Fruit fly (Drosophila melanogaster) whole organism, embryonic: ENCODE measurements around the gene Sc2.

ENCODE experiments used
- Atf6 ChIP-seq: fragments of 200-800 bp; sonication (Bioruptor generic); IDR thresholded peaks from 2 replicates; pipeline ENCODE4 v1.3.6; 2022; ENCODE audit warnings: missing biosample characterization, missing genetic modification characterization
- Awh ChIP-seq: fragments of 200-800 bp; sonication (Bioruptor generic); IDR thresholded peaks from 2 replicates; pipeline ENCODE4, ENCODE4 v1.3.6; 2022; ENCODE audit warnings: missing biosample characterization, missing genetic modification characterization
- CG11247 ChIP-seq: fragments of 200-800 bp; sonication (Bioruptor generic); IDR thresholded peaks from 2 replicates; pipeline ENCODE4 v1.3.6; 2022; ENCODE audit warnings: missing biosample characterization, missing genetic modification characterization
- CG12744 ChIP-seq: fragments of 200-800 bp; sonication (Bioruptor generic); optimal IDR thresholded peaks from 2 replicates; lab custom pipeline; 2016; ENCODE audit warnings: missing biosample characterization, missing genetic modification characterization
- CG13894 ChIP-seq: fragments of 200-800 bp; sonication (Bioruptor generic); optimal IDR thresholded peaks from 3 replicates; lab custom pipeline; 2018; ENCODE audit warnings: missing biosample characterization, mild to moderate bottlenecking, missing genetic modification characterization, moderate library complexity
- CG14710 ChIP-seq: fragments of 200-800 bp; sonication (Bioruptor generic); optimal IDR thresholded peaks from 3 replicates; lab custom pipeline; 2019; ENCODE audit warnings: missing biosample characterization, mild to moderate bottlenecking, missing genetic modification characterization, moderate library complexity
- CG1529 ChIP-seq: fragments of 200-800 bp; sonication (Bioruptor generic); optimal IDR thresholded peaks from 3 replicates; lab custom pipeline; 2018; ENCODE audit warnings: missing biosample characterization, missing genetic modification characterization
- CG15479 ChIP-seq: fragments of 200-800 bp; sonication (Bioruptor generic); optimal IDR thresholded peaks from 3 replicates; lab custom pipeline; 2019; ENCODE audit warnings: missing biosample characterization, mild to moderate bottlenecking, missing genetic modification characterization, moderate library complexity
- CG15601 ChIP-seq: fragments of 200-800 bp; sonication (Bioruptor generic); optimal IDR thresholded peaks from 3 replicates; lab custom pipeline; 2019; ENCODE audit warnings: missing biosample characterization, mild to moderate bottlenecking, missing genetic modification characterization, moderate library complexity
- CG17829 ChIP-seq: fragments of 200-800 bp; optimal IDR thresholded peaks from 2 replicates; lab custom pipeline; 2019; ENCODE audit warnings: missing biosample characterization, mild to moderate bottlenecking, missing genetic modification characterization, moderate library complexity
- CG2116 ChIP-seq: fragments of 200-800 bp; sonication (Bioruptor generic); optimal IDR thresholded peaks from 3 replicates; lab custom pipeline; 2018; ENCODE audit warnings: missing biosample characterization, mild to moderate bottlenecking, missing genetic modification characterization
- CG2120 ChIP-seq: fragments of 200-800 bp; sonication (Bioruptor generic); optimal IDR thresholded peaks from 3 replicates; lab custom pipeline; 2016; ENCODE audit warnings: missing biosample characterization, missing genetic modification characterization
- CG2129 ChIP-seq: fragments of 200-800 bp; sonication (Bioruptor generic); IDR thresholded peaks from 2 replicates; pipeline ENCODE4 v1.3.6; 2022; ENCODE audit warnings: missing biosample characterization, missing genetic modification characterization; ENCODE audit not compliant: partially characterized antibody
- CG30403 ChIP-seq: fragments of 200-800 bp; sonication (Bioruptor generic); optimal IDR thresholded peaks from 3 replicates; lab custom pipeline; 2016; ENCODE audit warnings: missing biosample characterization, missing genetic modification characterization
- CG32767 ChIP-seq: fragments of 200-800 bp; sonication (Bioruptor generic); IDR thresholded peaks from 2 replicates; pipeline ENCODE4 v1.3.6; 2022; ENCODE audit warnings: missing biosample characterization, missing genetic modification characterization
- CG32772 ChIP-seq: fragments of 200-800 bp; sonication (Bioruptor generic); IDR thresholded peaks from 2 replicates; pipeline ENCODE4 v1.3.6; 2022; ENCODE audit warnings: missing biosample characterization, missing genetic modification characterization
- CG33557 ChIP-seq: fragments of 200-800 bp; sonication (Bioruptor generic); optimal IDR thresholded peaks from 2 replicates; lab custom pipeline; 2019; ENCODE audit warnings: missing biosample characterization, mild to moderate bottlenecking, missing genetic modification characterization, moderate library complexity
- CG6683 ChIP-seq: fragments of 200-800 bp; sonication (Bioruptor generic); optimal IDR thresholded peaks from 2 replicates; lab custom pipeline; 2017; ENCODE audit warnings: missing biosample characterization, mild to moderate bottlenecking, missing genetic modification characterization, missing genetic modification reagents
- CG6791 ChIP-seq: fragments of 200-800 bp; sonication (Bioruptor generic); IDR thresholded peaks from 3 replicates; pipeline ENCODE4 v1.3.6; 2022; ENCODE audit warnings: missing biosample characterization, missing genetic modification characterization; ENCODE audit not compliant: partially characterized antibody
- CG7357 ChIP-seq: fragments of 200-800 bp; sonication (Bioruptor generic); IDR thresholded peaks from 3 replicates; pipeline ENCODE4 v1.3.6; 2022; ENCODE audit warnings: missing biosample characterization, missing genetic modification characterization
- CG7839 ChIP-seq: fragments of 200-800 bp; sonication (Bioruptor generic); optimal IDR thresholded peaks from 3 replicates; lab custom pipeline; 2018; ENCODE audit warnings: missing biosample characterization, mild to moderate bottlenecking, missing genetic modification characterization, moderate library complexity
- CG9215 ChIP-seq: fragments of 200-800 bp; sonication (Bioruptor generic); IDR thresholded peaks from 2 replicates; pipeline ENCODE4 v1.3.6; 2022; ENCODE audit warnings: missing biosample characterization, missing genetic modification characterization
- CG9609 ChIP-seq: fragments of 200-800 bp; sonication (Bioruptor generic); optimal IDR thresholded peaks from 3 replicates; lab custom pipeline; 2016; ENCODE audit warnings: missing biosample characterization, missing genetic modification characterization
- CTCF ChIP-seq: fragments of 200-800 bp; sonication (Bioruptor generic); optimal IDR thresholded peaks from 2 replicates; lab custom pipeline; 2017; ENCODE audit warnings: missing biosample characterization, mild to moderate bottlenecking, missing genetic modification characterization, moderate library complexity
- Fer1 ChIP-seq: fragments of 200-800 bp; sonication (Bioruptor generic); optimal IDR thresholded peaks from 2 replicates; lab custom pipeline; 2017; ENCODE audit warnings: missing biosample characterization, mild to moderate bottlenecking, missing genetic modification characterization
- Gsc ChIP-seq: fragments of 200-800 bp; sonication (Bioruptor generic); IDR thresholded peaks from 2 replicates; pipeline ENCODE4 v1.3.6; 2022; ENCODE audit warnings: missing biosample characterization, missing genetic modification characterization
- Hey ChIP-seq: fragments of 200-800 bp; sonication (Bioruptor generic); optimal IDR thresholded peaks from 3 replicates; lab custom pipeline; 2018; ENCODE audit warnings: missing biosample characterization, mild to moderate bottlenecking, missing genetic modification characterization
- Hmx ChIP-seq: fragments of 200-800 bp; sonication (Bioruptor generic); optimal IDR thresholded peaks from 2 replicates; lab custom pipeline; 2016; ENCODE audit warnings: missing biosample characterization, missing genetic modification characterization
- Lim3 ChIP-seq: fragments of 200-800 bp; sonication (Bioruptor generic); IDR thresholded peaks from 2 replicates; pipeline ENCODE4 v1.3.6; 2022; ENCODE audit warnings: missing biosample characterization, missing genetic modification characterization
- ab ChIP-seq: fragments of 200-800 bp; sonication (Bioruptor generic); optimal IDR thresholded peaks from 2 replicates; lab custom pipeline; 2016; ENCODE audit warnings: missing biosample characterization, missing genetic modification characterization
- aop ChIP-seq: fragments of 200-800 bp; sonication (Bioruptor generic); IDR thresholded peaks from 2 replicates; pipeline ENCODE4 v1.3.6; 2022; ENCODE audit warnings: missing biosample characterization, missing genetic modification characterization
- bab2 ChIP-seq: fragments of 200-800 bp; sonication (Bioruptor generic); optimal IDR thresholded peaks from 2 replicates; lab custom pipeline; 2016; ENCODE audit warnings: missing biosample characterization, missing genetic modification characterization
- caup ChIP-seq: fragments of 200-800 bp; sonication (Bioruptor generic); optimal IDR thresholded peaks from 3 replicates; lab custom pipeline; 2017; ENCODE audit warnings: missing biosample characterization, mild to moderate bottlenecking, missing genetic modification characterization, moderate library complexity; ENCODE audit not compliant: severe bottlenecking
- cg ChIP-seq: fragments of 200-800 bp; sonication (Bioruptor generic); optimal IDR thresholded peaks from 3 replicates; lab custom pipeline; 2019; ENCODE audit warnings: missing biosample characterization, mild to moderate bottlenecking, missing genetic modification characterization, moderate library complexity
- chn ChIP-seq: fragments of 200-800 bp; sonication (Bioruptor generic); optimal IDR thresholded peaks from 2 replicates; lab custom pipeline; 2016; ENCODE audit warnings: missing biosample characterization, missing genetic modification characterization
- corto ChIP-seq: fragments of 200-800 bp; sonication (Bioruptor generic); optimal IDR thresholded peaks from 2 replicates; lab custom pipeline; 2016; ENCODE audit warnings: missing biosample characterization, mild to moderate bottlenecking, missing genetic modification characterization, moderate library complexity
- esg ChIP-seq: fragments of 200-800 bp; sonication (Bioruptor generic); conservative IDR thresholded peaks from 2 replicates; pipeline ENCODE4 v1.3.6; 2022; ENCODE audit warnings: missing biosample characterization, missing genetic modification characterization
- gce ChIP-seq: fragments of 200-800 bp; sonication (Bioruptor generic); IDR thresholded peaks from 3 replicates; pipeline ENCODE4 v1.3.6; 2022; ENCODE audit warnings: missing biosample characterization, missing genetic modification characterization
- lmd ChIP-seq: fragments of 200-800 bp; sonication (Bioruptor generic); IDR thresholded peaks from 2 replicates; pipeline ENCODE4 v1.3.6; 2022; ENCODE audit warnings: missing biosample characterization, missing genetic modification characterization
- odd ChIP-seq: fragments of 200-800 bp; sonication (Bioruptor generic); optimal IDR thresholded peaks from 2 replicates; lab custom pipeline; 2017; ENCODE audit warnings: missing biosample characterization, mild to moderate bottlenecking, missing genetic modification characterization
- pnt ChIP-seq: fragments of 200-800 bp; sonication (Bioruptor generic); optimal IDR thresholded peaks from 3 replicates; lab custom pipeline; 2016; ENCODE audit warnings: missing biosample characterization, missing genetic modification characterization
- prd ChIP-seq, 3 experiments: fragments of >200 bp in 2 of 3; fragments of 200-800 bp in 1 of 3; sonication (Bioruptor generic) in 1 of 3; optimal IDR thresholded peaks in 2 of 3; IDR thresholded peaks in 1 of 3; 2 replicates in 2 of 3; 3 replicates in 1 of 3; pipeline versions ENCODE4 v1.3.6 to Lab custom; 2017 to 2022; ENCODE audit warnings: missing biosample characterization in 1 of 3, missing genetic modification characterization in 1 of 3
- repo ChIP-seq: fragments of 200-800 bp; sonication (Bioruptor generic); optimal IDR thresholded peaks from 2 replicates; lab custom pipeline; 2016; ENCODE audit warnings: missing biosample characterization, missing genetic modification characterization
- salm ChIP-seq: fragments of 200-800 bp; sonication (Bioruptor generic); optimal IDR thresholded peaks from 2 replicates; lab custom pipeline; 2018; ENCODE audit warnings: missing biosample characterization, mild to moderate bottlenecking, missing genetic modification characterization
- sc ChIP-seq, 3 experiments: fragments of >200 bp in 2 of 3; fragments of 200-800 bp in 1 of 3; sonication (Bioruptor generic) in 1 of 3; optimal IDR thresholded peaks; 2 replicates in 2 of 3; 3 replicates in 1 of 3; lab custom pipeline; 2017; ENCODE audit warnings: mild to moderate bottlenecking in 1 of 3, missing biosample characterization in 1 of 3, missing genetic modification characterization in 1 of 3, missing genetic modification reagents in 1 of 3
- shn ChIP-seq: fragments of 200-800 bp; sonication (Bioruptor generic); optimal IDR thresholded peaks from 3 replicates; lab custom pipeline; 2016; ENCODE audit warnings: missing biosample characterization, missing genetic modification characterization
- sima ChIP-seq: fragments of 200-800 bp; sonication (Bioruptor generic); optimal IDR thresholded peaks from 2 replicates; lab custom pipeline; 2016; ENCODE audit warnings: missing biosample characterization, missing genetic modification characterization
- sob ChIP-seq: fragments of 200-800 bp; sonication (Bioruptor generic); IDR thresholded peaks from 2 replicates; pipeline ENCODE4 v1.3.6; 2022; ENCODE audit warnings: missing biosample characterization, missing genetic modification characterization
- tin ChIP-seq: fragments of 200-800 bp; sonication (Bioruptor generic); optimal IDR thresholded peaks from 3 replicates; lab custom pipeline; 2016; ENCODE audit warnings: missing biosample characterization, missing genetic modification characterization

Sc2 gene

dm6 chr3L:3928205-3928942 lies 25.1 kb downstream of the Sc2 start (continued):
- no peak for TF ChIP-seq CG14710 (tag; lab: Kevin White, UChicago)
- peak; percentile 85 for TF ChIP-seq CG30403 (GFP tag; lab: Kevin White, UChicago)
- peak; percentile 78 for TF ChIP-seq esg (GFP tag; lab: Robert Waterston, UW)
- TF ChIP-seq Hey (tag; lab: Kevin White, UChicago): peak; percentile 78
- no peak for TF ChIP-seq CG17829 (tag; lab: Kevin White, UChicago)
- no peak for TF ChIP-seq CTCF
- peak; percentile 55 for TF ChIP-seq shn (GFP tag; lab: Kevin White, UChicago)
- peak; percentile 47; the same call in 1 of the 3 replicates for TF ChIP-seq gce (GFP tag; lab: Robert Waterston, UW)
- peak; percentile 75; the same call in 1 of the 2 replicates for TF ChIP-seq CG32767
- TF ChIP-seq pnt: peak; percentile 60
- TF ChIP-seq CG11247 (GFP tag; lab: Robert Waterston, UW): peak; percentile 83
- no peak for TF ChIP-seq prd (optimal IDR thresholded peaks at IDR 0.05; lab: Kevin White, UChicago)
- peak; percentile 89 for TF ChIP-seq prd (GFP tag; IDR thresholded peaks at IDR 0.05; lab: Robert Waterston, UW)
- no peak for TF ChIP-seq aop
- TF ChIP-seq Fer1: peak; percentile 93
- peak; percentile 69 for TF ChIP-seq tin
- TF ChIP-seq repo (GFP tag; lab: Kevin White, UChicago): peak; percentile 65
- peak; percentile 77 for TF ChIP-seq CG12744 (GFP tag; lab: Kevin White, UChicago)
- no peak for TF ChIP-seq cg (GFP tag; lab: Kevin White, UChicago)
- TF ChIP-seq CG2120 (GFP tag; lab: Kevin White, UChicago): peak; percentile 98
- peak; percentile 78 for TF ChIP-seq ab (GFP tag; lab: Kevin White, UChicago)
- TF ChIP-seq CG6683 (GFP tag; lab: Kevin White, UChicago): peak; percentile 77
- no peak for TF ChIP-seq sc (optimal IDR thresholded peaks at IDR 0.05; lab: Kevin White, UChicago)
- TF ChIP-seq sc (GFP tag; optimal IDR thresholded peaks at IDR 0.05; lab: Kevin White, UChicago): peak; percentile 26
- peak; percentile 89 for TF ChIP-seq bab2
- peak; percentile 58 for TF ChIP-seq salm (tag; lab: Kevin White, UChicago)
- peak; percentile 86 for TF ChIP-seq CG9215 (GFP tag; lab: Robert Waterston, UW)
- TF ChIP-seq caup (GFP tag; lab: Kevin White, UChicago): peak; percentile 93
- TF ChIP-seq sima (GFP tag; lab: Kevin White, UChicago): peak; percentile 33
- TF ChIP-seq Gsc (GFP tag; lab: Robert Waterston, UW): peak; percentile 47; the same call in 1 of the 2 replicates
- TF ChIP-seq CG2116 (GFP tag; lab: Kevin White, UChicago): peak; percentile 45
- TF ChIP-seq CG1529: peak; percentile 56
- no peak for TF ChIP-seq CG33557 (GFP tag; lab: Kevin White, UChicago)
- peak; percentile 66 for TF ChIP-seq CG7357 (GFP tag; lab: Robert Waterston, UW)
- TF ChIP-seq corto (GFP tag; lab: Kevin White, UChicago): peak; percentile 31
- peak; percentile 84 for TF ChIP-seq chn (GFP tag; lab: Kevin White, UChicago)
- TF ChIP-seq CG32772: peak; percentile 78
- TF ChIP-seq CG7839 (tag; lab: Kevin White, UChicago): peak; percentile 91
- TF ChIP-seq CG13894 (tag; lab: Kevin White, UChicago): peak; percentile 95
- peak; percentile 96 for TF ChIP-seq Atf6
- peak; percentile 64 for TF ChIP-seq odd (GFP tag; lab: Kevin White, UChicago)
- peak; percentile 93 for TF ChIP-seq sob (GFP tag; lab: Robert Waterston, UW)
- TF ChIP-seq Lim3 (GFP tag; lab: Robert Waterston, UW): peak; percentile 81
- peak; percentile 57 for TF ChIP-seq Hmx (GFP tag; lab: Kevin White, UChicago)
- peak; percentile 70 for TF ChIP-seq Awh (GFP tag; lab: Robert Waterston, UW)
- TF ChIP-seq CG2129 (GFP tag; lab: Robert Waterston, UW): no peak
- TF ChIP-seq CG15479 (GFP tag; lab: Kevin White, UChicago): peak; percentile 22
- peak; percentile 88 for TF ChIP-seq lmd (GFP tag; lab: Robert Waterston, UW)
- TF ChIP-seq CG15601 (tag; lab: Kevin White, UChicago): peak; percentile 58
- TF ChIP-seq CG9609: peak; percentile 86
- TF ChIP-seq CG6791 (GFP tag; lab: Robert Waterston, UW): no peak
